Worm (Caenorhabditis elegans): Measurements from ENCODE around the gene F26G1.3.

- no peak for TF ChIP-seq hmg-4 (GFP tag; optimal IDR thresholded peaks at IDR 0.05)
- no peak for TF ChIP-seq B0310.2 (tag; optimal IDR thresholded peaks at IDR 0.05)
- TF ChIP-seq ama-1 (optimal IDR thresholded peaks at IDR 0.05): no peak
- no peak for TF ChIP-seq sea-1 (GFP tag; conservative IDR thresholded peaks at IDR 0.05)
- TF ChIP-seq F13C5.2 (tag; optimal IDR thresholded peaks at IDR 0.05): no peak
- no peak for TF ChIP-seq ets-7 (tag; optimal IDR thresholded peaks at IDR 0.05)
- TF ChIP-seq scrt-1 (GFP tag; IDR thresholded peaks at IDR 0.05): no peak
- no peak for TF ChIP-seq flt-1 (GFP tag; IDR thresholded peaks at IDR 0.05)
Measured at ce11 chrII:4759835-4760234, 1.3 kb downstream of the F26G1.3 start.
